Worm (Caenorhabditis elegans) whole organism, L3 larva: ENCODE measurements around the gene C47E8.9.

Source experiments
- egl-5 ChIP-seq: fragments of 150-350 bp; optimal IDR thresholded peaks from 2 replicates; lab custom pipeline; 2017; ENCODE audit warnings: missing biosample characterization, missing genetic modification reagents, missing genetic modification characterization, inconsistent platforms

The C47E8.9 gene

ce11 chrV:14715608-14716007 lies 52.5 kb downstream of the C47E8.9 start, which contains the start of gene R08A2.2:
Gene R08A2.2, minus strand, starts transcription at chrV:14715708.
- TF ChIP-seq egl-5 = no peak
